Worm (Caenorhabditis elegans) whole organism, L2 larva: ENCODE results near the gene F31D4.2.

Source experiments
- R02D3.7 ChIP-seq: fragments of 150-350 bp; optimal IDR thresholded peaks from 2 replicates; lab custom pipeline; 2014; ENCODE audit warnings: missing biosample characterization, missing genetic modification characterization
- ama-1 ChIP-seq: fragments of 150-350 bp; optimal IDR thresholded peaks from 2 replicates; lab custom pipeline; 2018; ENCODE audit warnings: inconsistent platforms
- blmp-1 ChIP-seq: sonication (generic microtip); optimal IDR thresholded peaks from 2 replicates; lab custom pipeline; 2017; ENCODE audit warnings: missing genetic modification characterization, mild to moderate bottlenecking, missing compliant biosample characterization, antibody characterized with exemption, moderate library complexity; ENCODE audit not compliant: insufficient read depth
- lin-39 ChIP-seq: fragments of 150-350 bp; optimal IDR thresholded peaks from 2 replicates; lab custom pipeline; 2014; ENCODE audit warnings: missing biosample characterization, missing genetic modification reagents, missing genetic modification characterization
- mdl-1 ChIP-seq, 2 experiments: fragments of 150-350 bp in 1 of 2; sonication (generic microtip) in 1 of 2; optimal IDR thresholded peaks; 2 replicates each; lab custom pipeline; 2017; ENCODE audit warnings: missing biosample characterization in 2 of 2, missing genetic modification characterization in 2 of 2
- nhr-237 ChIP-seq: fragments of 150-350 bp; optimal IDR thresholded peaks from 2 replicates; lab custom pipeline; 2014; ENCODE audit warnings: missing biosample characterization, missing genetic modification characterization
- nhr-25 ChIP-seq: fragments of 150-350 bp; sonication (generic microtip); optimal IDR thresholded peaks from 3 replicates; lab custom pipeline; 2014; ENCODE audit warnings: missing biosample characterization, missing genetic modification characterization
- nhr-77 ChIP-seq: fragments of 150-350 bp; optimal IDR thresholded peaks from 2 replicates; lab custom pipeline; 2014; ENCODE audit warnings: missing biosample characterization, missing genetic modification characterization

ce11 chrV:20870633-20871032 is 25.3 kb upstream of the F31D4.2 start:
- TF ChIP-seq nhr-25 (tag; lab: Kevin White, UChicago) (no peak), ama-1 (lab: Kevin White, UChicago) (no peak), nhr-237 (no peak), nhr-77 (tag; lab: Kevin White, UChicago) (no peak), mdl-1 (tag; optimal IDR thresholded peaks at IDR 0.05; lab: Kevin White, UChicago) (no peak), blmp-1 (no peak), lin-39 (tag; lab: Kevin White, UChicago) (no peak), R02D3.7 (tag; lab: Kevin White, UChicago) (no peak)
